Worm (Caenorhabditis elegans): Measurements from ENCODE around the gene F10C1.1.

Gene F10C1.1

ce11 chrII:5818298-5818697 is 44.3 kb downstream of the F10C1.1 start, which contains the start of gene ZK1248.4:
Gene ZK1248.4 (plus strand): TSS chrII:5818598.
- no peak for TF ChIP-seq ztf-16 (tag; optimal IDR thresholded peaks at IDR 0.05)
- TF ChIP-seq ahr-1 (tag; optimal IDR thresholded peaks at IDR 0.05), result no peak
- no peak for TF ChIP-seq ceh-24 (tag; optimal IDR thresholded peaks at IDR 0.05)
- TF ChIP-seq unc-86 (tag; optimal IDR thresholded peaks at IDR 0.05), result no peak
- no peak for TF ChIP-seq ceh-2 (tag; optimal IDR thresholded peaks at IDR 0.05)
- TF ChIP-seq ceh-30 (tag; optimal IDR thresholded peaks at IDR 0.05), result no peak
- TF ChIP-seq ets-4 (tag; optimal IDR thresholded peaks at IDR 0.05), result no peak
- TF ChIP-seq rnt-1 (tag; optimal IDR thresholded peaks at IDR 0.05), result no peak

ce11 chrII:5819655-5820054 is 45.6 kb downstream of the F10C1.1 start:
- TF ChIP-seq ttx-3 (tag; optimal IDR thresholded peaks at IDR 0.05) (no peak), madf-2 (tag; optimal IDR thresholded peaks at IDR 0.05) (no peak), ceh-34 (tag; optimal IDR thresholded peaks at IDR 0.05) (no peak), zip-5 (tag; optimal IDR thresholded peaks at IDR 0.05) (peak; percentile 24), hlh-8 (tag; optimal IDR thresholded peaks at IDR 0.05) (peak; percentile 11), C08G9.2 (tag; optimal IDR thresholded peaks at IDR 0.05) (peak; percentile 68), pag-3 (tag; optimal IDR thresholded peaks at IDR 0.05; ENCODE audit: borderline replicate concordance) (no peak), odd-2 (tag; optimal IDR thresholded peaks at IDR 0.05) (no peak), ceh-2 (tag; optimal IDR thresholded peaks at IDR 0.05) (peak; percentile 70), nhr-11 (tag; optimal IDR thresholded peaks at IDR 0.05) (no peak), syd-9 (tag; optimal IDR thresholded peaks at IDR 0.05) (no peak), pros-1 (tag; optimal IDR thresholded peaks at IDR 0.05) (no peak), ceh-31 (tag; optimal IDR thresholded peaks at IDR 0.05) (peak; percentile 71), C38D4.7 (GFP tag; optimal IDR thresholded peaks at IDR 0.05) (no peak), unc-55 (GFP tag; optimal IDR thresholded peaks at IDR 0.05) (no peak), ceh-45 (GFP tag; IDR thresholded peaks at IDR 0.05) (no peak), sox-4 (tag; optimal IDR thresholded peaks at IDR 0.05) (no peak), ceh-14 (tag; optimal IDR thresholded peaks at IDR 0.05) (peak; percentile 26), dve-1 (tag; optimal IDR thresholded peaks at IDR 0.05) (no peak), dmd-4 (tag; optimal IDR thresholded peaks at IDR 0.05; ENCODE audit: borderline replicate concordance) (no peak), hlh-13 (GFP tag; optimal IDR thresholded peaks at IDR 0.05) (no peak), tbx-2 (tag; optimal IDR thresholded peaks at IDR 0.05) (peak; percentile 65), sox-2 (GFP tag; IDR thresholded peaks at IDR 0.05) (no peak), ets-4 (tag; optimal IDR thresholded peaks at IDR 0.05) (peak; percentile 63), tbx-7 (tag; optimal IDR thresholded peaks at IDR 0.05) (no peak), unc-42 (tag; optimal IDR thresholded peaks at IDR 0.05) (peak; percentile 13), pha-2 (tag; optimal IDR thresholded peaks at IDR 0.05) (no peak), ref-2 (tag; optimal IDR thresholded peaks at IDR 0.05) (peak; percentile 48), hlh-15 (tag; optimal IDR thresholded peaks at IDR 0.05) (no peak), fkh-6 (tag; optimal IDR thresholded peaks at IDR 0.05) (peak; percentile 12)

DNA sequence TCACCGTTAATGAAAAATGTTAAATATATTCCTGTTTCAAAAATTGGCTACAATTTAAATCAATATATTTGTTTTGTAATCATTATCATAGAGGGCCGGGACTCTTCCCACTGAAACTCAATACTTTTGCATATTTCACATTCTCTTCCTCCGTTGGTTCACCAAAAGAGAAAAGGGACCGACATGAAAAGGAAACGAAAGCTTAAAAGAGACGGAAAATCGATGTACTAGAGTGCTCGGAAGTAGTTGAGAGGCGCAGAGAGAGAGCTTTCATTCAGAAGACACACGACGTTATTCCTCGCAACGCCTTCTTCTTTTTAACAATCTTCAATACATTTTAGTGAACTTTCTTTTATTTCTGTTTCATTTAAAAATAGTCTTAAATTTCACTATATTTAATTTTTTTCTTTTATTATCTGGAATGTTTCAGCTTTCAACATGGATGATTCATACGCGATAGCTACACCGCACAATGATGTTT is 46.3 kb downstream of the F10C1.1 start, which contains the start of gene ehs-1:
ehs-1 (plus strand) TSS at position 431 of the 481 bp plus-strand sequence.
- TF ChIP-seq ceh-48 (tag; optimal IDR thresholded peaks at IDR 0.05), result peak; percentile 84
- no peak for TF ChIP-seq tbx-7 (tag; optimal IDR thresholded peaks at IDR 0.05)
